Fruit fly (Drosophila melanogaster) whole organism, embryonic: ENCODE results near the gene syd.
A peak's percentile ranks its signal among the peaks of the same experiment; 100 is the strongest.

ENCODE experiments used
- Asciz ChIP-seq: fragments of 200-800 bp; sonication (Bioruptor generic); optimal IDR thresholded peaks from 2 replicates; lab custom pipeline; 2017; ENCODE audit warnings: missing biosample characterization, mild to moderate bottlenecking, missing genetic modification characterization, missing genetic modification reagents
- Blimp-1 ChIP-seq: fragments of 200-800 bp; sonication (Bioruptor generic); optimal IDR thresholded peaks from 3 replicates; lab custom pipeline; 2018; ENCODE audit warnings: missing biosample characterization, missing genetic modification characterization, mild to moderate bottlenecking, moderate library complexity, missing genetic modification reagents
- CG10209 ChIP-seq: fragments of 200-800 bp; sonication (Bioruptor generic); optimal IDR thresholded peaks from 3 replicates; lab custom pipeline; 2017; ENCODE audit warnings: missing biosample characterization, mild to moderate bottlenecking, missing genetic modification characterization, missing genetic modification reagents
- CG10267 ChIP-seq: fragments of 200-800 bp; sonication (Bioruptor generic); optimal IDR thresholded peaks from 2 replicates; lab custom pipeline; 2018; ENCODE audit warnings: missing biosample characterization, mild to moderate bottlenecking, missing genetic modification characterization, moderate library complexity
- CG10274 ChIP-seq: fragments of 200-800 bp; sonication (Bioruptor generic); optimal IDR thresholded peaks from 3 replicates; lab custom pipeline; 2017; ENCODE audit warnings: missing biosample characterization, mild to moderate bottlenecking, missing genetic modification characterization
- CG10366 ChIP-seq: fragments of 200-800 bp; sonication (Bioruptor generic); IDR thresholded peaks from 2 replicates; pipeline ENCODE4 v1.3.6; 2022; ENCODE audit warnings: missing biosample characterization, missing genetic modification characterization
- CG10979 ChIP-seq: fragments of 200-800 bp; sonication (Bioruptor generic); optimal IDR thresholded peaks from 2 replicates; lab custom pipeline; 2018; ENCODE audit warnings: missing biosample characterization, mild to moderate bottlenecking, missing genetic modification characterization, moderate library complexity
- CG1233 ChIP-seq: fragments of 200-800 bp; sonication (Bioruptor generic); optimal IDR thresholded peaks from 4 replicates; lab custom pipeline; 2018; ENCODE audit warnings: missing biosample characterization, mild to moderate bottlenecking, missing genetic modification characterization
- CG14710 ChIP-seq: fragments of 200-800 bp; sonication (Bioruptor generic); optimal IDR thresholded peaks from 3 replicates; lab custom pipeline; 2019; ENCODE audit warnings: missing biosample characterization, mild to moderate bottlenecking, missing genetic modification characterization, moderate library complexity
- CG16815 ChIP-seq: fragments of 200-800 bp; sonication (Bioruptor generic); optimal IDR thresholded peaks from 3 replicates; lab custom pipeline; 2017; ENCODE audit warnings: missing biosample characterization, mild to moderate bottlenecking, missing genetic modification characterization
- CG18262 ChIP-seq: fragments of 200-800 bp; optimal IDR thresholded peaks from 3 replicates; lab custom pipeline; 2019; ENCODE audit warnings: missing biosample characterization, mild to moderate bottlenecking, missing genetic modification characterization, moderate library complexity
- CG1832 ChIP-seq: fragments of 200-800 bp; sonication (Bioruptor generic); optimal IDR thresholded peaks from 2 replicates; lab custom pipeline; 2017; ENCODE audit warnings: missing biosample characterization, mild to moderate bottlenecking, missing genetic modification characterization, inconsistent platforms
- CG18619 ChIP-seq: fragments of 200-800 bp; sonication (Bioruptor generic); optimal IDR thresholded peaks from 3 replicates; lab custom pipeline; 2017; ENCODE audit warnings: missing biosample characterization, mild to moderate bottlenecking, missing genetic modification characterization
- CG2678 ChIP-seq: fragments of 200-800 bp; sonication (Bioruptor generic); optimal IDR thresholded peaks from 3 replicates; lab custom pipeline; 2019; ENCODE audit warnings: missing biosample characterization, mild to moderate bottlenecking, missing genetic modification characterization, moderate library complexity
- CG2712 ChIP-seq: fragments of 200-800 bp; optimal IDR thresholded peaks from 3 replicates; lab custom pipeline; 2019; ENCODE audit warnings: missing biosample characterization, mild to moderate bottlenecking, missing genetic modification characterization, moderate library complexity
- CG4328 ChIP-seq: fragments of 200-800 bp; sonication (Bioruptor generic); optimal IDR thresholded peaks from 3 replicates; lab custom pipeline; 2017; ENCODE audit warnings: missing biosample characterization, missing genetic modification reagents, missing genetic modification characterization
- CG4360 ChIP-seq: fragments of 200-800 bp; sonication (Bioruptor generic); IDR thresholded peaks from 2 replicates; pipeline ENCODE4 v1.3.6; 2022; ENCODE audit warnings: missing biosample characterization, missing genetic modification characterization
- CG4424 ChIP-seq: fragments of 200-800 bp; sonication (Bioruptor generic); optimal IDR thresholded peaks from 3 replicates; lab custom pipeline; 2016; ENCODE audit warnings: missing biosample characterization, missing genetic modification characterization
- CG4820 ChIP-seq: fragments of 200-800 bp; sonication (Bioruptor generic); optimal IDR thresholded peaks from 3 replicates; lab custom pipeline; 2016; ENCODE audit warnings: missing biosample characterization, missing genetic modification characterization
- CG6254 ChIP-seq: fragments of 200-800 bp; sonication (Bioruptor generic); optimal IDR thresholded peaks from 3 replicates; lab custom pipeline; 2017; ENCODE audit warnings: mild to moderate bottlenecking, missing biosample characterization, missing genetic modification reagents, missing genetic modification characterization
- CG6683 ChIP-seq: fragments of 200-800 bp; sonication (Bioruptor generic); optimal IDR thresholded peaks from 2 replicates; lab custom pipeline; 2017; ENCODE audit warnings: missing biosample characterization, mild to moderate bottlenecking, missing genetic modification characterization, missing genetic modification reagents
- CG7839 ChIP-seq: fragments of 200-800 bp; sonication (Bioruptor generic); optimal IDR thresholded peaks from 3 replicates; lab custom pipeline; 2018; ENCODE audit warnings: missing biosample characterization, mild to moderate bottlenecking, missing genetic modification characterization, moderate library complexity
- CG8281 ChIP-seq: fragments of 200-800 bp; sonication (Bioruptor generic); optimal IDR thresholded peaks from 2 replicates; lab custom pipeline; 2018; ENCODE audit warnings: missing biosample characterization, mild to moderate bottlenecking, missing genetic modification characterization, moderate library complexity
- CG8290 ChIP-seq, 3 experiments: fragments of 200-800 bp; sonication (Bioruptor generic); optimal IDR thresholded peaks; 2 replicates each; lab custom pipeline; 2016 to 2019; ENCODE audit warnings: missing biosample characterization in 3 of 3, missing genetic modification characterization in 3 of 3, mild to moderate bottlenecking in 2 of 3, moderate library complexity in 1 of 3
- CG8765 ChIP-seq: fragments of 200-800 bp; sonication (Bioruptor generic); IDR thresholded peaks from 2 replicates; pipeline ENCODE4 v1.3.6; 2022; ENCODE audit warnings: missing biosample characterization, missing genetic modification characterization
- CG9727 ChIP-seq: fragments of 200-800 bp; sonication (Bioruptor generic); optimal IDR thresholded peaks from 3 replicates; lab custom pipeline; 2017; ENCODE audit warnings: missing biosample characterization, mild to moderate bottlenecking, missing genetic modification characterization
- CkIIα-i1 ChIP-seq: fragments of 200-800 bp; sonication (Bioruptor generic); IDR thresholded peaks from 2 replicates; pipeline ENCODE4 v1.3.6; 2022; ENCODE audit warnings: missing biosample characterization, missing genetic modification characterization
- Fer3 ChIP-seq: fragments of 200-800 bp; sonication (Bioruptor generic); optimal IDR thresholded peaks from 2 replicates; lab custom pipeline; 2018; ENCODE audit warnings: missing biosample characterization, mild to moderate bottlenecking, missing genetic modification characterization, moderate library complexity
- Hey ChIP-seq: fragments of 200-800 bp; sonication (Bioruptor generic); optimal IDR thresholded peaks from 3 replicates; lab custom pipeline; 2018; ENCODE audit warnings: missing biosample characterization, mild to moderate bottlenecking, missing genetic modification characterization
- HmgZ ChIP-seq: fragments of 200-800 bp; sonication (Bioruptor generic); optimal IDR thresholded peaks from 2 replicates; lab custom pipeline; 2018; ENCODE audit warnings: missing biosample characterization, mild to moderate bottlenecking, missing genetic modification characterization
- Hr3 ChIP-seq: fragments of 200-800 bp; sonication (Bioruptor generic); optimal IDR thresholded peaks from 3 replicates; lab custom pipeline; 2016; ENCODE audit warnings: missing biosample characterization, missing genetic modification characterization
- Mrtf ChIP-seq: fragments of 200-800 bp; sonication (Bioruptor generic); IDR thresholded peaks from 3 replicates; pipeline ENCODE4 v1.3.6; 2022; ENCODE audit warnings: missing biosample characterization, missing genetic modification characterization
- Oli ChIP-seq: fragments of 200-800 bp; sonication (Bioruptor generic); optimal IDR thresholded peaks from 2 replicates; lab custom pipeline; 2018; ENCODE audit warnings: missing biosample characterization, mild to moderate bottlenecking, missing genetic modification characterization, moderate library complexity
- Rfx ChIP-seq: fragments of 200-800 bp; sonication (Bioruptor generic); IDR thresholded peaks from 2 replicates; pipeline ENCODE4 v1.3.6; 2022; ENCODE audit warnings: missing biosample characterization, missing genetic modification characterization
- Six4 ChIP-seq: fragments of 200-800 bp; sonication (Bioruptor generic); optimal IDR thresholded peaks from 2 replicates; lab custom pipeline; 2016; ENCODE audit warnings: missing biosample characterization, missing genetic modification characterization
- ase ChIP-seq: fragments of 200-800 bp; sonication (Bioruptor generic); IDR thresholded peaks from 3 replicates; pipeline ENCODE4 v1.3.6; 2022; ENCODE audit warnings: missing biosample characterization, missing genetic modification characterization
- bcd ChIP-seq: fragments of 200-800 bp; sonication (Bioruptor generic); optimal IDR thresholded peaks from 2 replicates; lab custom pipeline; 2017; ENCODE audit warnings: missing biosample characterization, mild to moderate bottlenecking, missing genetic modification characterization
- grau ChIP-seq: fragments of 200-800 bp; optimal IDR thresholded peaks from 3 replicates; lab custom pipeline; 2019; ENCODE audit warnings: missing biosample characterization, mild to moderate bottlenecking, missing genetic modification characterization, moderate library complexity
- gsb ChIP-seq: fragments of 200-800 bp; sonication (Bioruptor generic); IDR thresholded peaks from 2 replicates; pipeline ENCODE4 v1.3.6; 2022; ENCODE audit warnings: missing biosample characterization, missing genetic modification characterization
- ind ChIP-seq: fragments of 200-800 bp; sonication (Bioruptor generic); optimal IDR thresholded peaks from 3 replicates; lab custom pipeline; 2016; ENCODE audit warnings: missing biosample characterization, missing genetic modification characterization
- klu ChIP-seq: fragments of 200-800 bp; sonication (Bioruptor generic); IDR thresholded peaks from 2 replicates; pipeline ENCODE4 v1.3.6; 2022; ENCODE audit warnings: missing biosample characterization, missing genetic modification characterization
- knrl ChIP-seq: fragments of 200-800 bp; sonication (Bioruptor generic); IDR thresholded peaks from 3 replicates; pipeline ENCODE4 v1.3.6; 2022; ENCODE audit warnings: missing biosample characterization, missing genetic modification characterization; ENCODE audit not compliant: partially characterized antibody
- lola ChIP-seq, 3 experiments: fragments of >200 bp in 2 of 3; fragments of 200-800 bp in 1 of 3; sonication (Bioruptor generic) in 1 of 3; optimal IDR thresholded peaks; 2 replicates each; lab custom pipeline; 2017 to 2019; ENCODE audit warnings: missing biosample characterization in 3 of 3, missing genetic modification characterization in 3 of 3, mild to moderate bottlenecking in 1 of 3, moderate library complexity in 1 of 3
- nmo ChIP-seq: fragments of 200-800 bp; sonication (Bioruptor generic); optimal IDR thresholded peaks from 2 replicates; lab custom pipeline; 2018; ENCODE audit warnings: missing biosample characterization, mild to moderate bottlenecking, missing genetic modification characterization, moderate library complexity
- phol ChIP-seq: fragments of 200-800 bp; sonication (Bioruptor generic); optimal IDR thresholded peaks from 3 replicates; lab custom pipeline; 2018; ENCODE audit warnings: missing biosample characterization, mild to moderate bottlenecking, missing genetic modification characterization, moderate library complexity
- row ChIP-seq: fragments of 200-800 bp; sonication (Bioruptor generic); IDR thresholded peaks from 3 replicates; pipeline ENCODE4 v1.3.6; 2022; ENCODE audit warnings: missing biosample characterization, missing genetic modification characterization
- slp2 ChIP-seq: fragments of 200-800 bp; sonication (Bioruptor generic); optimal IDR thresholded peaks from 2 replicates; lab custom pipeline; 2016; ENCODE audit warnings: missing biosample characterization, missing genetic modification characterization
- trem ChIP-seq: fragments of 200-800 bp; optimal IDR thresholded peaks from 3 replicates; lab custom pipeline; 2019; ENCODE audit warnings: missing biosample characterization, mild to moderate bottlenecking, missing genetic modification characterization, moderate library complexity
- ttk ChIP-seq: fragments of 200-800 bp; sonication (Bioruptor generic); IDR thresholded peaks from 2 replicates; pipeline ENCODE4 v2.1.2; 2022; ENCODE audit warnings: missing biosample characterization, missing genetic modification characterization
- zf30C ChIP-seq: fragments of 200-800 bp; sonication (Bioruptor generic); optimal IDR thresholded peaks from 3 replicates; lab custom pipeline; 2018; ENCODE audit warnings: missing biosample characterization, mild to moderate bottlenecking, missing genetic modification characterization

syd gene

dm6 chr3L:7952978-7953377, 17.1 kb upstream of the syd start (continued):
- no peak for TF ChIP-seq CG4328
- TF ChIP-seq CG7839 = peak; percentile 41
- TF ChIP-seq gsb (GFP tag; lab: Robert Waterston, UW) = no peak
- peak; percentile 44 for TF ChIP-seq CG6254 (GFP tag; lab: Kevin White, UChicago)
- no peak for TF ChIP-seq CG4360 (GFP tag; lab: Robert Waterston, UW)
- TF ChIP-seq CG8281 = no peak
- TF ChIP-seq Hey (tag; lab: Kevin White, UChicago) = no peak
- TF ChIP-seq nmo (GFP tag; lab: Kevin White, UChicago) = peak; percentile 64
- TF ChIP-seq Six4 (GFP tag; lab: Kevin White, UChicago) = peak; percentile 3
- TF ChIP-seq Oli (tag; lab: Kevin White, UChicago) = peak; percentile 44
- TF ChIP-seq Blimp-1 (GFP tag; lab: Kevin White, UChicago) = peak; percentile 5
- peak; percentile 6 for TF ChIP-seq Hr3 (GFP tag; lab: Kevin White, UChicago)
- no peak for TF ChIP-seq CG6683 (GFP tag; lab: Kevin White, UChicago)
- peak; percentile 3 for TF ChIP-seq bcd (GFP tag; lab: Kevin White, UChicago)
- TF ChIP-seq CG16815 = peak; percentile 73
- TF ChIP-seq CG8765 = peak; percentile 37; the same call in 1 of the 2 replicates
- TF ChIP-seq CG18262 (tag; lab: Kevin White, UChicago) = peak; percentile 76
- TF ChIP-seq CG2712 = peak; percentile 61
- TF ChIP-seq zf30C = no peak
- no peak for TF ChIP-seq HmgZ (tag; lab: Kevin White, UChicago)
- no peak for TF ChIP-seq CG18619 (GFP tag; lab: Kevin White, UChicago)
- TF ChIP-seq CG1832 (GFP tag; lab: Kevin White, UChicago) = no peak
- TF ChIP-seq CG4820 (GFP tag; lab: Kevin White, UChicago) = peak; percentile 29
- TF ChIP-seq grau (tag; lab: Kevin White, UChicago) = peak; percentile 4
- peak; percentile 63 for TF ChIP-seq CG9727 (GFP tag; lab: Kevin White, UChicago)
- TF ChIP-seq CG10209 (GFP tag; lab: Kevin White, UChicago) = peak; percentile 26
- peak; percentile 24 for TF ChIP-seq ind (GFP tag; lab: Kevin White, UChicago)
- TF ChIP-seq CG10366 (GFP tag; lab: Robert Waterston, UW) = no peak
- TF ChIP-seq phol (tag; lab: Kevin White, UChicago) = peak; percentile 57
- TF ChIP-seq CkIIα-i1 (GFP tag; lab: Robert Waterston, UW) = no peak
- TF ChIP-seq CG1233 (GFP tag; lab: Kevin White, UChicago) = peak; percentile 23
- peak; percentile 52 for TF ChIP-seq CG14710
- peak; percentile 0 for TF ChIP-seq trem
- TF ChIP-seq klu (GFP tag; lab: Robert Waterston, UW) = no peak
- no peak for TF ChIP-seq CG10274 (GFP tag; lab: Kevin White, UChicago)
- TF ChIP-seq CG10267 (tag; lab: Kevin White, UChicago) = peak; percentile 37
- no peak for TF ChIP-seq Fer3 (tag; lab: Kevin White, UChicago)
- no peak for TF ChIP-seq Rfx (GFP tag; lab: Robert Waterston, UW)
- TF ChIP-seq CG4424 = peak; percentile 66
- peak in 1 of 3 experiments; percentile 65 for TF ChIP-seq lola (GFP tag; optimal IDR thresholded peaks at IDR 0.05; lab: Kevin White, UChicago)
- peak; percentile 50 for TF ChIP-seq CG2678 (tag; lab: Kevin White, UChicago)
- peak; percentile 25; the same call in 1 of the 3 replicates for TF ChIP-seq row (GFP tag; lab: Robert Waterston, UW)
- no peak for TF ChIP-seq slp2 (GFP tag; lab: Kevin White, UChicago)
- TF ChIP-seq CG10979 = peak; percentile 69
- TF ChIP-seq CG8290 (GFP tag; optimal IDR thresholded peaks at IDR 0.05; lab: Kevin White, UChicago) = no peak
- no peak for TF ChIP-seq CG8290 (tag; optimal IDR thresholded peaks at IDR 0.05; lab: Kevin White, UChicago)
- TF ChIP-seq ase (GFP tag; lab: Robert Waterston, UW) = no peak
- peak; percentile 21 for TF ChIP-seq Asciz (GFP tag; lab: Kevin White, UChicago)
- TF ChIP-seq Mrtf (GFP tag; lab: Robert Waterston, UW) = no peak
- TF ChIP-seq knrl = no peak
- TF ChIP-seq ttk (GFP tag; lab: Robert Waterston, UW) = no peak
